Fruit fly (Drosophila melanogaster): ENCODE results near the gene CG17776.

Gene CG17776

DNA sequence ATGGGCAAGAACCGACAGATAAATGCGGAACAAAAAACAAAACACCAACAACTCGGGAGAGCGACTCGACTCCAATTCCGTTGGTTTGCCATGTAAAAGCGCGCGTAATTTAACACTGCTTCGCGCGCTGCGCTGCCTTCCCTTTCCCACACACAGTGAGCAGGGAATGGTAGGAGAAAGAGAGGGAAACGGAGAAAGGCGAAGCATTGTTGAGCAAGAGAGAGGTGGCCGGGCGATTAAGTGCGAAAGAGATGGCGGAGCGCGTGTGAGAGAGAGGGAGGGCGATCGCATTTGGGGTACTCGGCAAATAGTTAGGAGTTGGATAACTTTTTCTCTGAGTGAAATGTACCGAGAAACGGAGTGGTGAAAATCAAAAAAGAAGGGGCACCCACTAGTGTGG lies 28.7 kb upstream of the CG17776 start (continued):
- TF ChIP-seq CG17802 (tag; optimal IDR thresholded peaks at IDR 0.05) (no peak), CG3281 (GFP tag; optimal IDR thresholded peaks at IDR 0.05) (no peak), Dll (GFP tag; IDR thresholded peaks at IDR 0.05; ENCODE audit: partially characterized antibody) (0 out of 4 replicates have a peak, but pooled peaks have one; percentile 22), CG6765 (GFP tag; optimal IDR thresholded peaks at IDR 0.05) (no peak), onecut (GFP tag; IDR thresholded peaks at IDR 0.05) (no peak), dysf (GFP tag; IDR thresholded peaks at IDR 0.05) (no peak), Doc3 (GFP tag; IDR thresholded peaks at IDR 0.05; ENCODE audit: partially characterized antibody) (no peak), ab (GFP tag; optimal IDR thresholded peaks at IDR 0.05) (no peak), CG7963 (GFP tag; IDR thresholded peaks at IDR 0.05; ENCODE audit: partially characterized antibody) (no peak), CG7745 (tag; optimal IDR thresholded peaks at IDR 0.05) (no peak), tup (GFP tag; optimal IDR thresholded peaks at IDR 0.05) (no peak), CG7357 (GFP tag; IDR thresholded peaks at IDR 0.05) (no peak), mam (GFP tag; optimal IDR thresholded peaks at IDR 0.05) (no peak), salm (tag; optimal IDR thresholded peaks at IDR 0.05) (no peak), CG17361 (GFP tag; IDR thresholded peaks at IDR 0.05) (no peak), Sox100B (GFP tag; optimal IDR thresholded peaks at IDR 0.05) (no peak), Antp (GFP tag; optimal IDR thresholded peaks at IDR 0.05) (no peak), TFAM (GFP tag; optimal IDR thresholded peaks at IDR 0.05) (no peak), vvl (GFP tag; IDR thresholded peaks at IDR 0.05) (peak; percentile 36; the same call in 1 of the 2 replicates), run (tag; optimal IDR thresholded peaks at IDR 0.05) (no peak), CG7987 (GFP tag; optimal IDR thresholded peaks at IDR 0.05) (no peak), Ptx1 (GFP tag; IDR thresholded peaks at IDR 0.05) (peak; percentile 39; the same call in 1 of the 2 replicates), bcd (GFP tag; optimal IDR thresholded peaks at IDR 0.05) (no peak), CG10147 (GFP tag; optimal IDR thresholded peaks at IDR 0.05) (no peak), CG16813 (GFP tag; IDR thresholded peaks at IDR 0.05; ENCODE audit: partially characterized antibody) (no peak), toy (GFP tag; IDR thresholded peaks at IDR 0.05) (no peak), Eip74EF (GFP tag; optimal IDR thresholded peaks at IDR 0.05) (no peak), ac (GFP tag; optimal IDR thresholded peaks at IDR 0.05) (no peak), gcm (GFP tag; optimal IDR thresholded peaks at IDR 0.05) (peak; percentile 14), Hmx (GFP tag; optimal IDR thresholded peaks at IDR 0.05) (no peak), gsb-n (tag; optimal IDR thresholded peaks at IDR 0.05) (no peak), ham (GFP tag; IDR thresholded peaks at IDR 0.05) (no peak), Dfd (GFP tag; optimal IDR thresholded peaks at IDR 0.05) (no peak), Sry-β (GFP tag; optimal IDR thresholded peaks at IDR 0.05) (no peak), Opbp (GFP tag; IDR thresholded peaks at IDR 0.05; ENCODE audit: partially characterized antibody) (0 out of 3 replicates have a peak, but pooled peaks have one; percentile 42), p53 (GFP tag; optimal IDR thresholded peaks at IDR 0.05) (no peak), CG7556 (GFP tag; optimal IDR thresholded peaks at IDR 0.05) (no peak), CG6689 (GFP tag; IDR thresholded peaks at IDR 0.05) (no peak), CG33557 (GFP tag; optimal IDR thresholded peaks at IDR 0.05) (no peak), CG16863 (GFP tag; optimal IDR thresholded peaks at IDR 0.05) (no peak), PHDP (tag; optimal IDR thresholded peaks at IDR 0.05) (no peak), h (optimal IDR thresholded peaks at IDR 0.05) (no peak), fd96Cb (tag; optimal IDR thresholded peaks at IDR 0.05) (no peak), eve (GFP tag; optimal IDR thresholded peaks at IDR 0.05) (no peak), CG7271 (tag; optimal IDR thresholded peaks at IDR 0.05) (no peak), Side (GFP tag; optimal IDR thresholded peaks at IDR 0.05) (no peak), pum (GFP tag; optimal IDR thresholded peaks at IDR 0.05) (no peak), Gsc (GFP tag; IDR thresholded peaks at IDR 0.05) (no peak), CG1602 (GFP tag; optimal IDR thresholded peaks at IDR 0.05) (no peak), CkIIα-i1 (GFP tag; IDR thresholded peaks at IDR 0.05) (no peak), CG2120 (GFP tag; optimal IDR thresholded peaks at IDR 0.05) (no peak), vfl (GFP tag; optimal IDR thresholded peaks at IDR 0.05) (no peak)
